Comparison of ENCODE assay signal across 3 worm cellular contexts in the genomic region with DNA sequence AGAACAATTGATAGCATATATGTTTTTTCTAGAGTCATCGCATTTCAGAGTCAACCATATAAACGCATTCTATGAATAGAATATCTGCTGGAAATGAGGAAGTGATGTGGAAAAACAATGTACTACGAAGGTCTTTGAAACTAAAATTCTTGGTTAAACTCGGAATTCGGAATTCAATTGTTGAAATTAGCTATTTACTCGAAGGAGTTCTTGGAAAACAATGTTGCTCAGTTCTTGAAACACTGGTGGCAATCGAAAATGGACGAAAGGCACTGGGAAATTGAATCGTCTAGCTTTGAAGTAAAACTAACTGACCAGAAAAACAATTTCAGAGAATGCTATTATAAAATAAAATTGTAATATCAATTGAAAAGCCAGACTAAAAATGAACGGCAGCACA.
A peak's percentile ranks its signal among the peaks of the same experiment; 100 is the strongest.
TF ChIP-seq lines count a peak whose summit lies in the region.

No protein-coding gene starts in this region.

TF ChIP-seq in whole organism, L1 larva, 84 proteins besides CTCF, POLR2A, EP300 and RAD21:
- TF ChIP-seq nhr-71 (tag; optimal IDR thresholded peaks at IDR 0.05; lab: Kevin White, UChicago) (peak; percentile 57), lin-35 (GFP tag; optimal IDR thresholded peaks at IDR 0.05; lab: Kevin White, UChicago) (no peak), blmp-1 (tag; optimal IDR thresholded peaks at IDR 0.05; lab: Kevin White, UChicago) (no peak), tbx-2 (tag; optimal IDR thresholded peaks at IDR 0.05; lab: Kevin White, UChicago) (peak; percentile 58), lin-13 (GFP tag; optimal IDR thresholded peaks at IDR 0.05; lab: Kevin White, UChicago) (no peak), fkh-4 (tag; optimal IDR thresholded peaks at IDR 0.05; lab: Kevin White, UChicago; ENCODE audit: borderline replicate concordance) (no peak), sptf-1 (tag; optimal IDR thresholded peaks at IDR 0.05; lab: Kevin White, UChicago) (no peak), Y116A8C.19 (tag; optimal IDR thresholded peaks at IDR 0.05; lab: Kevin White, UChicago; ENCODE audit: borderline replicate concordance) (no peak), tlp-1 (tag; optimal IDR thresholded peaks at IDR 0.05; lab: Kevin White, UChicago) (no peak), fkh-8 (tag; optimal IDR thresholded peaks at IDR 0.05; lab: Kevin White, UChicago) (peak; percentile 55), nhr-47 (tag; optimal IDR thresholded peaks at IDR 0.05; lab: Kevin White, UChicago) (peak; percentile 17), fkh-10 (GFP tag; optimal IDR thresholded peaks at IDR 0.05; lab: Kevin White, UChicago) (no peak)

TF ChIP-seq in whole organism, L2 larva, 48 proteins besides CTCF, POLR2A, EP300 and RAD21:
- no peak for TF ChIP-seq elt-3 (tag; optimal IDR thresholded peaks at IDR 0.05; lab: Kevin White, UChicago)
- no peak for TF ChIP-seq R02D3.7 (tag; optimal IDR thresholded peaks at IDR 0.05; lab: Kevin White, UChicago)
- TF ChIP-seq nhr-11 (tag; optimal IDR thresholded peaks at IDR 0.05; lab: Kevin White, UChicago) = peak; percentile 2
- TF ChIP-seq gmeb-1 (tag; optimal IDR thresholded peaks at IDR 0.05; lab: Kevin White, UChicago) = no peak
- no peak for TF ChIP-seq zag-1 (tag; optimal IDR thresholded peaks at IDR 0.05; lab: Kevin White, UChicago)
- TF ChIP-seq ceh-82 (tag; optimal IDR thresholded peaks at IDR 0.05; lab: Kevin White, UChicago) = no peak
- no peak for TF ChIP-seq dmd-4 (tag; optimal IDR thresholded peaks at IDR 0.05; lab: Kevin White, UChicago)

TF ChIP-seq in whole organism, L3 larva, 47 proteins besides CTCF, POLR2A, EP300 and RAD21:
- TF ChIP-seq tbx-2 (tag; optimal IDR thresholded peaks at IDR 0.05; lab: Kevin White, UChicago) (peak; percentile 4), nhr-25 (tag; optimal IDR thresholded peaks at IDR 0.05; lab: Kevin White, UChicago) (no peak), unc-39 (tag; optimal IDR thresholded peaks at IDR 0.05; lab: Kevin White, UChicago) (no peak), ama-1 (optimal IDR thresholded peaks at IDR 0.05; lab: Kevin White, UChicago) (no peak), aly-2 (tag; optimal IDR thresholded peaks at IDR 0.05; lab: Kevin White, UChicago) (no peak), lin-39 (tag; optimal IDR thresholded peaks at IDR 0.05; lab: Kevin White, UChicago) (no peak)
